Comparison of ENCODE assay signal across 1 fruit fly cellular context in genomic region chr3R:22133337-22134014, dm6.
A peak's percentile ranks its signal among the peaks of the same experiment; 100 is the strongest.
TF ChIP-seq lines count a peak whose summit lies in the region.

Gene SKIP (plus strand): TSS chr3R:22133830.

TF ChIP-seq in whole organism, embryonic, 481 proteins besides CTCF, POLR2A, EP300 and RAD21 (continued from another document):
- TF ChIP-seq cas (GFP tag; IDR thresholded peaks at IDR 0.05; lab: Robert Waterston, UW) (0 out of 2 replicates have a peak, but pooled peaks have one; percentile 15), ems (GFP tag; optimal IDR thresholded peaks at IDR 0.05; lab: Kevin White, UChicago) (no peak), ara (GFP tag; IDR thresholded peaks at IDR 0.05; lab: Robert Waterston, UW) (peak; percentile 9; the same call in 1 of the 2 replicates), CG4424 (GFP tag; optimal IDR thresholded peaks at IDR 0.05; lab: Kevin White, UChicago) (peak; percentile 29), CG17186 (GFP tag; optimal IDR thresholded peaks at IDR 0.05; lab: Kevin White, UChicago) (peak; percentile 36), CG8924 (tag; optimal IDR thresholded peaks at IDR 0.05; lab: Kevin White, UChicago) (peak; percentile 11), sug (tag; optimal IDR thresholded peaks at IDR 0.05; lab: Kevin White, UChicago) (peak; percentile 34), dmrt99B (tag; optimal IDR thresholded peaks at IDR 0.05; lab: Kevin White, UChicago) (peak; percentile 14), chinmo (GFP tag; IDR thresholded peaks at IDR 0.05; lab: Robert Waterston, UW; ENCODE audit: partially characterized antibody) (peak; percentile 72; the same call in 2 of the 4 replicates), psq (GFP tag; optimal IDR thresholded peaks at IDR 0.05; lab: Kevin White, UChicago) (no peak), grau (tag; optimal IDR thresholded peaks at IDR 0.05; lab: Kevin White, UChicago) (peak; percentile 11), CG33213 (GFP tag; optimal IDR thresholded peaks at IDR 0.05; lab: Kevin White, UChicago) (peak; percentile 57), Xbp1 (GFP tag; optimal IDR thresholded peaks at IDR 0.05; lab: Kevin White, UChicago) (peak; percentile 13), inv (GFP tag; IDR thresholded peaks at IDR 0.05; lab: Robert Waterston, UW; ENCODE audit: partially characterized antibody) (peak; percentile 27; the same call in 1 of the 2 replicates), ftz-f1 (GFP tag; optimal IDR thresholded peaks at IDR 0.05; lab: Kevin White, UChicago) (peak; percentile 22), CG10979 (tag; optimal IDR thresholded peaks at IDR 0.05; lab: Kevin White, UChicago) (peak; percentile 17), CG15514 (GFP tag; optimal IDR thresholded peaks at IDR 0.05; lab: Kevin White, UChicago) (peak; percentile 27), chm (GFP tag; IDR thresholded peaks at IDR 0.05; lab: Robert Waterston, UW) (peak; percentile 98), tup (GFP tag; optimal IDR thresholded peaks at IDR 0.05; lab: Kevin White, UChicago) (no peak), CG13424 (tag; optimal IDR thresholded peaks at IDR 0.05; lab: Kevin White, UChicago) (no peak), CG17361 (GFP tag; IDR thresholded peaks at IDR 0.05; lab: Robert Waterston, UW) (peak; percentile 24; the same call in 1 of the 3 replicates), Rfx (GFP tag; IDR thresholded peaks at IDR 0.05; lab: Robert Waterston, UW) (peak; percentile 61; the same call in 1 of the 2 replicates), CG5245 (GFP tag; optimal IDR thresholded peaks at IDR 0.05; lab: Kevin White, UChicago) (peak; percentile 52), CG10431 (GFP tag; optimal IDR thresholded peaks at IDR 0.05; lab: Kevin White, UChicago) (peak; percentile 5), gcm2 (GFP tag; optimal IDR thresholded peaks at IDR 0.05; lab: Kevin White, UChicago) (no peak), CG8089 (GFP tag; optimal IDR thresholded peaks at IDR 0.05; lab: Kevin White, UChicago) (peak; percentile 15), lilli (GFP tag; optimal IDR thresholded peaks at IDR 0.05; lab: Kevin White, UChicago) (peak; percentile 7), pfk (GFP tag; optimal IDR thresholded peaks at IDR 0.05; lab: Kevin White, UChicago) (no peak), maf-S (GFP tag; optimal IDR thresholded peaks at IDR 0.05; lab: Kevin White, UChicago) (peak; percentile 16), CG7987 (GFP tag; optimal IDR thresholded peaks at IDR 0.05; lab: Kevin White, UChicago) (peak; percentile 70), ase (GFP tag; IDR thresholded peaks at IDR 0.05; lab: Robert Waterston, UW) (peak; percentile 35; the same call in 1 of the 3 replicates), hkb (optimal IDR thresholded peaks at IDR 0.05; lab: Kevin White, UChicago) (no peak), hkb (GFP tag; IDR thresholded peaks at IDR 0.05; lab: Robert Waterston, UW) (peak; percentile 41; the same call in 1 of the 2 replicates), knrl (GFP tag; IDR thresholded peaks at IDR 0.05; lab: Robert Waterston, UW; ENCODE audit: partially characterized antibody) (peak; percentile 45; the same call in 1 of the 3 replicates), lmd (GFP tag; IDR thresholded peaks at IDR 0.05; lab: Robert Waterston, UW) (no peak), Chrac-16 (GFP tag; optimal IDR thresholded peaks at IDR 0.05; lab: Kevin White, UChicago) (no peak), pb (GFP tag; optimal IDR thresholded peaks at IDR 0.05; lab: Kevin White, UChicago) (peak; percentile 23), Bdp1 (GFP tag; optimal IDR thresholded peaks at IDR 0.05; lab: Kevin White, UChicago) (no peak), CG3281 (GFP tag; optimal IDR thresholded peaks at IDR 0.05; lab: Kevin White, UChicago) (peak; percentile 52), bbx (GFP tag; IDR thresholded peaks at IDR 0.05; lab: Robert Waterston, UW; ENCODE audit: partially characterized antibody) (peak; percentile 69), gro (GFP tag; optimal IDR thresholded peaks at IDR 0.05; lab: Kevin White, UChicago) (peak; percentile 65), CG9437 (GFP tag; optimal IDR thresholded peaks at IDR 0.05; lab: Kevin White, UChicago) (no peak), oc (tag; optimal IDR thresholded peaks at IDR 0.05; lab: Kevin White, UChicago) (peak; percentile 36), Ets65A (GFP tag; lab: Kevin White, UChicago) (peak; percentile 35), eve (GFP tag; optimal IDR thresholded peaks at IDR 0.05; lab: Kevin White, UChicago) (no peak), Drgx (GFP tag; IDR thresholded peaks at IDR 0.05; lab: Robert Waterston, UW) (0 out of 2 replicates have a peak, but pooled peaks have one; percentile 21), CG4820 (GFP tag; optimal IDR thresholded peaks at IDR 0.05; lab: Kevin White, UChicago) (no peak), Poxn (GFP tag; IDR thresholded peaks at IDR 0.05; lab: Robert Waterston, UW) (no peak), ewg (GFP tag; optimal IDR thresholded peaks at IDR 0.05; lab: Kevin White, UChicago) (peak; percentile 71), CG8290 (GFP tag; optimal IDR thresholded peaks at IDR 0.05; lab: Kevin White, UChicago) (no peak), CG8290 (tag; optimal IDR thresholded peaks at IDR 0.05; lab: Kevin White, UChicago) (peak in 1 of 2 experiments; percentile 61), tgo (GFP tag; IDR thresholded peaks at IDR 0.05; lab: Robert Waterston, UW) (no peak), D19A (tag; optimal IDR thresholded peaks at IDR 0.05; lab: Kevin White, UChicago) (peak; percentile 40), pzg (GFP tag; optimal IDR thresholded peaks at IDR 0.05; lab: Kevin White, UChicago) (peak; percentile 49), CG31365 (tag; optimal IDR thresholded peaks at IDR 0.05; lab: Kevin White, UChicago) (no peak), Oaz (GFP tag; IDR thresholded peaks at IDR 0.05; lab: Robert Waterston, UW) (no peak), CG14710 (tag; optimal IDR thresholded peaks at IDR 0.05; lab: Kevin White, UChicago) (peak; percentile 28), CG17385 (GFP tag; optimal IDR thresholded peaks at IDR 0.05; lab: Kevin White, UChicago) (peak; percentile 37), Myb (GFP tag; optimal IDR thresholded peaks at IDR 0.05; lab: Kevin White, UChicago) (peak; percentile 24), vfl (GFP tag; optimal IDR thresholded peaks at IDR 0.05; lab: Kevin White, UChicago) (peak; percentile 12), luna (GFP tag; optimal IDR thresholded peaks at IDR 0.05; lab: Kevin White, UChicago) (no peak), CG14050 (GFP tag; IDR thresholded peaks at IDR 0.05; lab: Robert Waterston, UW) (0 out of 3 replicates have a peak, but pooled peaks have one; percentile 9), NK7.1 (GFP tag; optimal IDR thresholded peaks at IDR 0.05; lab: Kevin White, UChicago) (no peak), CG12391 (tag; optimal IDR thresholded peaks at IDR 0.05; lab: Kevin White, UChicago) (peak; percentile 9), sr (GFP tag; IDR thresholded peaks at IDR 0.05; lab: Robert Waterston, UW) (peak; percentile 57; the same call in 1 of the 3 replicates), E2f1 (GFP tag; IDR thresholded peaks at IDR 0.05; lab: Robert Waterston, UW) (peak; percentile 10; the same call in 1 of the 2 replicates), CG1792 (GFP tag; optimal IDR thresholded peaks at IDR 0.05; lab: Kevin White, UChicago) (no peak), Dbx (GFP tag; IDR thresholded peaks at IDR 0.05; lab: Robert Waterston, UW) (peak; percentile 75; the same call in 2 of the 3 replicates), CG2712 (tag; optimal IDR thresholded peaks at IDR 0.05; lab: Kevin White, UChicago) (peak; percentile 28), Elba2 (GFP tag; optimal IDR thresholded peaks at IDR 0.05; lab: Kevin White, UChicago) (no peak), CG10366 (GFP tag; IDR thresholded peaks at IDR 0.05; lab: Robert Waterston, UW) (no peak), Sin3A (optimal IDR thresholded peaks at IDR 0.05; lab: Kevin White, UChicago) (peak; percentile 11), CG3407 (GFP tag; optimal IDR thresholded peaks at IDR 0.05; lab: Kevin White, UChicago) (peak; percentile 27), CG14014 (GFP tag; IDR thresholded peaks at IDR 0.05; lab: Robert Waterston, UW) (peak; percentile 37; the same call in 1 of the 2 replicates), CG12071 (GFP tag; optimal IDR thresholded peaks at IDR 0.05; lab: Kevin White, UChicago) (peak; percentile 44), Neu2 (GFP tag; optimal IDR thresholded peaks at IDR 0.05; lab: Kevin White, UChicago; ENCODE audit: borderline replicate concordance) (no peak)
